Fruit fly (Drosophila melanogaster): ENCODE measurements around the gene Vps45.

dm6 chr3R:9596615-9597014 is 32.9 kb downstream of the Vps45 start:
- TF ChIP-seq gsb (GFP tag; IDR thresholded peaks at IDR 0.05) (no peak), Jarid2 (GFP tag; optimal IDR thresholded peaks at IDR 0.05) (no peak), CG2116 (GFP tag; optimal IDR thresholded peaks at IDR 0.05) (no peak)

Data from whole organism, embryonic.